Worm (Caenorhabditis elegans) whole organism, L4 larva: ENCODE results near the gene C08F11.3.

Experiments used
- F49E8.2 ChIP-seq: sonication (generic microtip); optimal IDR thresholded peaks from 2 replicates; lab custom pipeline; 2016; ENCODE audit warnings: missing compliant biosample characterization, mild to moderate bottlenecking, missing genetic modification characterization, borderline replicate concordance
- ama-1 ChIP-seq: fragments of 150-350 bp; optimal IDR thresholded peaks from 2 replicates; lab custom pipeline; 2014; ENCODE audit warnings: inconsistent platforms, mixed read lengths
- mdt-29 ChIP-seq: fragments of 200-800 bp; sonication (Bioruptor generic); IDR thresholded peaks from 2 replicates; pipeline ENCODE4 v1.3.6; 2022; ENCODE audit warnings: missing genetic modification reagents, missing genetic modification characterization, missing compliant biosample characterization
- nhr-42 ChIP-seq: fragments of 200-800 bp; sonication (Bioruptor generic); IDR thresholded peaks from 2 replicates; pipeline ENCODE4 v1.3.6; 2022; ENCODE audit warnings: missing genetic modification characterization, missing compliant biosample characterization
- nhr-77 ChIP-seq: fragments of 150-350 bp; optimal IDR thresholded peaks from 2 replicates; lab custom pipeline; 2014; ENCODE audit warnings: missing biosample characterization, missing genetic modification characterization
- php-3 ChIP-seq: fragments of 200-800 bp; sonication (Bioruptor generic); IDR thresholded peaks from 2 replicates; pipeline ENCODE4 v1.3.6; 2022; ENCODE audit warnings: missing genetic modification reagents, missing genetic modification characterization, missing compliant biosample characterization

- TF ChIP-seq nhr-77 (tag; lab: Kevin White, UChicago) (no peak), mdt-29 (no peak), php-3 (GFP tag; lab: Robert Waterston, UW) (no peak), ama-1 (no peak), F49E8.2 (tag; lab: Kevin White, UChicago) (no peak), nhr-42 (no peak)
Measured at ce11 chrIV:13645823-13646222, 26.5 kb downstream of the C08F11.3 start, which contains the start of gene srz-29.
